Worm (Caenorhabditis elegans) whole organism, L1 larva: ENCODE results near the gene srj-11.

Experiments
- alr-1 ChIP-seq: fragments of 200-800 bp; sonication (Bioruptor generic); optimal IDR thresholded peaks from 2 replicates; lab custom pipeline; 2018; ENCODE audit warnings: borderline replicate concordance, mild to moderate bottlenecking, missing genetic modification characterization, missing compliant biosample characterization
- aly-2 ChIP-seq: fragments of 150-350 bp; optimal IDR thresholded peaks from 2 replicates; lab custom pipeline; 2014; ENCODE audit warnings: missing biosample characterization, missing genetic modification characterization
- ama-1 ChIP-seq: fragments of 150-350 bp; optimal IDR thresholded peaks from 2 replicates; lab custom pipeline; 2014
- efl-1 ChIP-seq, 4 experiments: fragments of 150-350 bp; optimal IDR thresholded peaks in 3 of 4; peaks in 1 of 4; 1 replicate in 1 of 4; 2 replicates in 3 of 4; lab custom pipeline; 2014; ENCODE audit warnings: missing biosample characterization in 2 of 4, missing genetic modification characterization in 2 of 4, missing genetic modification reagents in 2 of 4
- egl-27 ChIP-seq, 2 experiments: fragments of 150-350 bp in 1 of 2; sonication (generic microtip); optimal IDR thresholded peaks; 3 replicates each; lab custom pipeline; 2017 to 2018; ENCODE audit warnings: missing biosample characterization in 2 of 2, missing genetic modification characterization in 2 of 2, missing genetic modification reagents in 2 of 2
- irx-1 ChIP-seq: sonication (generic microtip); optimal IDR thresholded peaks from 2 replicates; lab custom pipeline; 2016; ENCODE audit warnings: missing genetic modification characterization, missing compliant biosample characterization
- lin-13 ChIP-seq: fragments of 150-350 bp; optimal IDR thresholded peaks from 2 replicates; lab custom pipeline; 2014; ENCODE audit warnings: missing biosample characterization, missing genetic modification reagents, missing genetic modification characterization
- mab-9 ChIP-seq: fragments of 200-800 bp; sonication (Bioruptor generic); IDR thresholded peaks from 2 replicates; pipeline ENCODE4 v1.3.6; 2022; ENCODE audit warnings: missing genetic modification reagents, missing genetic modification characterization, missing compliant biosample characterization
- nhr-11 ChIP-seq: fragments of 150-350 bp; optimal IDR thresholded peaks from 2 replicates; lab custom pipeline; 2014; ENCODE audit warnings: missing biosample characterization, missing genetic modification characterization
- nhr-19 ChIP-seq: fragments of 200-800 bp; sonication (Bioruptor generic); conservative IDR thresholded peaks from 2 replicates; pipeline ENCODE4 v1.3.6; 2022; ENCODE audit warnings: missing genetic modification characterization, missing compliant biosample characterization
- nhr-237 ChIP-seq: fragments of 150-350 bp; optimal IDR thresholded peaks from 2 replicates; lab custom pipeline; 2014; ENCODE audit warnings: missing biosample characterization, missing genetic modification characterization
- snu-23 ChIP-seq: sonication (generic microtip); optimal IDR thresholded peaks from 2 replicates; lab custom pipeline; 2016; ENCODE audit warnings: missing genetic modification characterization, missing compliant biosample characterization
- unc-130 ChIP-seq: fragments of 150-350 bp; optimal IDR thresholded peaks from 2 replicates; lab custom pipeline; 2017; ENCODE audit warnings: missing biosample characterization, missing genetic modification characterization, inconsistent platforms

- TF ChIP-seq nhr-19 (GFP tag; lab: Robert Waterston, UW) (no peak), nhr-237 (tag; lab: Kevin White, UChicago) (no peak), snu-23 (no peak), nhr-11 (tag; lab: Kevin White, UChicago) (no peak), aly-2 (tag; lab: Kevin White, UChicago) (no peak), unc-130 (tag; lab: Kevin White, UChicago) (no peak), efl-1 (optimal IDR thresholded peaks at IDR 0.05; lab: Kevin White, UChicago) (no peak), efl-1 (GFP tag; optimal IDR thresholded peaks at IDR 0.05 in 1 of 2; lab: Kevin White, UChicago) (no peak), ama-1 (lab: Kevin White, UChicago) (no peak), egl-27 (tag; optimal IDR thresholded peaks at IDR 0.05; lab: Kevin White, UChicago) (no peak), lin-13 (GFP tag; lab: Kevin White, UChicago) (no peak), alr-1 (tag; lab: Kevin White, UChicago) (no peak), irx-1 (tag; lab: Kevin White, UChicago) (no peak), mab-9 (GFP tag; lab: Robert Waterston, UW) (no peak)
Measured at ce11 chrV:3241175-3241574, at the start of gene srj-11.
